Worm (Caenorhabditis elegans) whole organism, L1 larva: ENCODE measurements around the gene T03F7.6.

ENCODE experiments used
- C04F5.9 ChIP-seq: sonication (generic microtip); optimal IDR thresholded peaks from 2 replicates; lab custom pipeline; 2016; ENCODE audit warnings: missing genetic modification characterization, missing compliant biosample characterization
- C16A3.4 ChIP-seq: fragments of 150-350 bp; optimal IDR thresholded peaks from 2 replicates; lab custom pipeline; 2014; ENCODE audit warnings: missing biosample characterization, missing genetic modification characterization
- aha-1 ChIP-seq: fragments of 150-350 bp; optimal IDR thresholded peaks from 2 replicates; lab custom pipeline; 2014; ENCODE audit warnings: missing biosample characterization, missing genetic modification characterization
- aly-2 ChIP-seq: fragments of 150-350 bp; optimal IDR thresholded peaks from 2 replicates; lab custom pipeline; 2014; ENCODE audit warnings: missing biosample characterization, missing genetic modification characterization
- ceh-82 ChIP-seq, 3 experiments: fragments of 150-350 bp in 1 of 3; sonication (generic microtip) in 2 of 3; optimal IDR thresholded peaks; 2 replicates each; lab custom pipeline; 2014 to 2017; ENCODE audit warnings: missing biosample characterization in 3 of 3, missing genetic modification characterization in 3 of 3
- dsc-1 ChIP-seq: sonication (generic microtip); optimal IDR thresholded peaks from 2 replicates; lab custom pipeline; 2016; ENCODE audit warnings: mild to moderate bottlenecking, missing genetic modification characterization, missing compliant biosample characterization
- egl-27 ChIP-seq, 2 experiments: fragments of 150-350 bp in 1 of 2; sonication (generic microtip); optimal IDR thresholded peaks; 3 replicates each; lab custom pipeline; 2017 to 2018; ENCODE audit warnings: missing biosample characterization in 2 of 2, missing genetic modification characterization in 2 of 2, missing genetic modification reagents in 2 of 2
- elt-2 ChIP-seq: sonication (generic microtip); optimal IDR thresholded peaks from 2 replicates; lab custom pipeline; 2016; ENCODE audit warnings: missing genetic modification characterization, mild to moderate bottlenecking, inconsistent platforms, missing compliant biosample characterization, missing genetic modification reagents
- fkh-4 ChIP-seq: sonication (generic microtip); optimal IDR thresholded peaks from 2 replicates; lab custom pipeline; 2016; ENCODE audit warnings: missing compliant biosample characterization, missing genetic modification characterization, borderline replicate concordance
- fkh-8 ChIP-seq: sonication (generic microtip); optimal IDR thresholded peaks from 2 replicates; lab custom pipeline; 2016; ENCODE audit warnings: mild to moderate bottlenecking, missing genetic modification characterization, missing compliant biosample characterization
- fos-1 ChIP-seq: fragments of 150-350 bp; optimal IDR thresholded peaks from 2 replicates; lab custom pipeline; 2014; ENCODE audit warnings: missing biosample characterization, missing genetic modification characterization
- hlh-17 ChIP-seq: fragments of 200-800 bp; sonication (Bioruptor generic); optimal IDR thresholded peaks from 2 replicates; lab custom pipeline; 2018; ENCODE audit warnings: missing genetic modification characterization, mild to moderate bottlenecking, missing compliant biosample characterization, moderate library complexity, borderline replicate concordance
- hlh-4 ChIP-seq: sonication (generic microtip); optimal IDR thresholded peaks from 2 replicates; lab custom pipeline; 2016; ENCODE audit warnings: mild to moderate bottlenecking, missing genetic modification characterization, missing compliant biosample characterization
- irx-1 ChIP-seq: sonication (generic microtip); optimal IDR thresholded peaks from 2 replicates; lab custom pipeline; 2016; ENCODE audit warnings: missing genetic modification characterization, missing compliant biosample characterization
- lin-14 ChIP-seq: fragments of 200-800 bp; sonication (Bioruptor generic); optimal IDR thresholded peaks from 2 replicates; lab custom pipeline; 2018; ENCODE audit warnings: mild to moderate bottlenecking, missing genetic modification characterization, moderate library complexity, missing compliant biosample characterization
- lin-15B ChIP-seq: fragments of 150-350 bp; sonication (generic microtip); optimal IDR thresholded peaks from 3 replicates; lab custom pipeline; 2014; ENCODE audit warnings: missing biosample characterization, missing genetic modification characterization
- lin-39 ChIP-seq: fragments of 150-350 bp; optimal IDR thresholded peaks from 2 replicates; lab custom pipeline; 2014; ENCODE audit warnings: missing biosample characterization, missing genetic modification reagents, missing genetic modification characterization
- mab-9 ChIP-seq: fragments of 200-800 bp; sonication (Bioruptor generic); IDR thresholded peaks from 2 replicates; pipeline ENCODE4 v1.3.6; 2022; ENCODE audit warnings: missing genetic modification reagents, missing genetic modification characterization, missing compliant biosample characterization
- mdl-1 ChIP-seq, 2 experiments: fragments of 150-350 bp; optimal IDR thresholded peaks; 2 replicates each; lab custom pipeline; 2014 to 2017; ENCODE audit warnings: missing biosample characterization in 2 of 2, missing genetic modification characterization in 2 of 2, inconsistent platforms in 1 of 2
- nhr-237 ChIP-seq: fragments of 150-350 bp; optimal IDR thresholded peaks from 2 replicates; lab custom pipeline; 2014; ENCODE audit warnings: missing biosample characterization, missing genetic modification characterization
- nhr-71 ChIP-seq: sonication (generic microtip); optimal IDR thresholded peaks from 2 replicates; lab custom pipeline; 2016; ENCODE audit warnings: mild to moderate bottlenecking, missing genetic modification characterization, moderate library complexity, missing compliant biosample characterization
- pag-3 ChIP-seq: sonication (generic microtip); optimal IDR thresholded peaks from 2 replicates; lab custom pipeline; 2017; ENCODE audit warnings: missing genetic modification characterization, mild to moderate bottlenecking, missing compliant biosample characterization, antibody characterized with exemption, borderline replicate concordance; ENCODE audit not compliant: insufficient read depth
- pqm-1 ChIP-seq: sonication (generic microtip); optimal IDR thresholded peaks from 3 replicates; lab custom pipeline; 2017; ENCODE audit warnings: missing biosample characterization, missing genetic modification characterization
- rnt-1 ChIP-seq: sonication (generic microtip); optimal IDR thresholded peaks from 2 replicates; lab custom pipeline; 2016; ENCODE audit warnings: mild to moderate bottlenecking, missing genetic modification characterization, moderate library complexity, missing compliant biosample characterization
- snu-23 ChIP-seq: sonication (generic microtip); optimal IDR thresholded peaks from 2 replicates; lab custom pipeline; 2016; ENCODE audit warnings: missing genetic modification characterization, missing compliant biosample characterization
- sox-4 ChIP-seq: sonication (generic microtip); optimal IDR thresholded peaks from 2 replicates; lab custom pipeline; 2016; ENCODE audit warnings: missing genetic modification characterization, missing compliant biosample characterization
- tlp-1 ChIP-seq: fragments of 150-350 bp; optimal IDR thresholded peaks from 2 replicates; lab custom pipeline; 2014; ENCODE audit warnings: missing biosample characterization, missing genetic modification characterization
- unc-30 ChIP-seq: sonication (generic microtip); optimal IDR thresholded peaks from 2 replicates; lab custom pipeline; 2017; ENCODE audit warnings: missing biosample characterization, missing genetic modification characterization
- vab-15 ChIP-seq: sonication (generic microtip); optimal IDR thresholded peaks from 2 replicates; lab custom pipeline; 2017; ENCODE audit warnings: missing genotype, mild to moderate bottlenecking, missing genetic modification characterization, missing compliant biosample characterization
- xbp-1 ChIP-seq: sonication (generic microtip); optimal IDR thresholded peaks from 2 replicates; lab custom pipeline; 2016; ENCODE audit warnings: missing genetic modification characterization, missing compliant biosample characterization
- ztf-11 ChIP-seq, 2 experiments: sonication (generic microtip); optimal IDR thresholded peaks; 2 replicates each; lab custom pipeline; 2016 to 2017; ENCODE audit warnings: missing genetic modification characterization in 2 of 2, missing biosample characterization in 1 of 2, missing compliant biosample characterization in 1 of 2
- ztf-4 ChIP-seq: fragments of 150-350 bp; optimal IDR thresholded peaks from 2 replicates; lab custom pipeline; 2014; ENCODE audit warnings: missing biosample characterization, missing genetic modification characterization

T03F7.6 gene

ce11 chrV:11254980-11255379 is 39.5 kb upstream of the T03F7.6 start, which contains the start of gene srsx-31:
TSS of gene srsx-31 (minus strand) at chrV:11255080.
- no peak for TF ChIP-seq lin-14
- TF ChIP-seq hlh-17 (GFP tag; lab: Kevin White, UChicago): no peak
- TF ChIP-seq ztf-4 (tag; lab: Kevin White, UChicago): no peak
- no peak for TF ChIP-seq nhr-71 (tag; lab: Kevin White, UChicago)
- no peak for TF ChIP-seq nhr-237 (tag; lab: Kevin White, UChicago)
- no peak for TF ChIP-seq snu-23
- TF ChIP-seq pag-3 (tag; lab: Kevin White, UChicago): no peak
- TF ChIP-seq C16A3.4 (tag; lab: Kevin White, UChicago): no peak
- TF ChIP-seq tlp-1 (tag; lab: Kevin White, UChicago): no peak
- TF ChIP-seq mab-9 (GFP tag; lab: Robert Waterston, UW): no peak

ce11 chrV:11258896-11259295 is 35.6 kb upstream of the T03F7.6 start, which contains the start of gene lgc-36:
TSS of gene lgc-36 (minus strand) at chrV:11258996.
- TF ChIP-seq hlh-4 (tag; lab: Kevin White, UChicago) (no peak), rnt-1 (tag; lab: Kevin White, UChicago) (no peak), mdl-1 (tag; optimal IDR thresholded peaks at IDR 0.05; lab: Kevin White, UChicago) (no peak), C04F5.9 (tag; lab: Kevin White, UChicago) (no peak), aly-2 (tag; lab: Kevin White, UChicago) (no peak), vab-15 (no peak), lin-15B (tag; lab: Kevin White, UChicago) (no peak), aha-1 (no peak), unc-30 (tag; lab: Kevin White, UChicago) (no peak), ztf-4 (tag; lab: Kevin White, UChicago) (no peak), ceh-82 (tag; optimal IDR thresholded peaks at IDR 0.05; lab: Kevin White, UChicago) (no peak), ztf-11 (tag; optimal IDR thresholded peaks at IDR 0.05; lab: Kevin White, UChicago) (no peak), pqm-1 (tag; lab: Kevin White, UChicago) (no peak), fos-1 (tag; lab: Kevin White, UChicago) (no peak)

ce11 chrV:11260622-11261021 is 33.9 kb upstream of the T03F7.6 start, which contains the start of gene F07B10.7:
TSS of gene F07B10.7 (minus strand) at chrV:11260722.
- TF ChIP-seq lin-39 (tag; lab: Kevin White, UChicago) (no peak), dsc-1 (tag; lab: Kevin White, UChicago) (no peak), sox-4 (tag; lab: Kevin White, UChicago) (no peak), fos-1 (tag; lab: Kevin White, UChicago) (no peak), C16A3.4 (tag; lab: Kevin White, UChicago) (no peak), egl-27 (tag; optimal IDR thresholded peaks at IDR 0.05; lab: Kevin White, UChicago) (no peak), irx-1 (tag; lab: Kevin White, UChicago) (no peak), fkh-4 (no peak)
- TF ChIP-seq, all 84 proteins: peak for 0

- TF ChIP-seq ztf-4 (tag; lab: Kevin White, UChicago) (no peak), nhr-71 (tag; lab: Kevin White, UChicago) (no peak), fkh-8 (tag; lab: Kevin White, UChicago) (peak; percentile 11)
Measured at ce11 chrV:11263025-11263424, 31.5 kb upstream of the T03F7.6 start, which contains the start of gene F07B10.4. TSS of gene F07B10.4 (minus strand) at chrV:11263125.

- TF ChIP-seq elt-2 (tag; lab: Kevin White, UChicago) (peak; percentile 56), xbp-1 (tag; lab: Kevin White, UChicago) (no peak)
Measured at ce11 chrV:11265482-11265881, 29.0 kb upstream of the T03F7.6 start, which contains the start of gene cln-3.1. TSS of gene cln-3.1 (minus strand) at chrV:11265652.
